Fruit fly (Drosophila melanogaster) S2 (cell line): Measurements from ENCODE around the gene sunn.

Experiments
- CG8478 ChIP-seq: fragments of >200 bp; optimal IDR thresholded peaks from 2 replicates; lab custom pipeline; 2018
- CTCF ChIP-seq, 2 experiments: fragments of >200 bp; optimal IDR thresholded peaks; 2 replicates each; lab custom pipeline; 2018

DNA sequence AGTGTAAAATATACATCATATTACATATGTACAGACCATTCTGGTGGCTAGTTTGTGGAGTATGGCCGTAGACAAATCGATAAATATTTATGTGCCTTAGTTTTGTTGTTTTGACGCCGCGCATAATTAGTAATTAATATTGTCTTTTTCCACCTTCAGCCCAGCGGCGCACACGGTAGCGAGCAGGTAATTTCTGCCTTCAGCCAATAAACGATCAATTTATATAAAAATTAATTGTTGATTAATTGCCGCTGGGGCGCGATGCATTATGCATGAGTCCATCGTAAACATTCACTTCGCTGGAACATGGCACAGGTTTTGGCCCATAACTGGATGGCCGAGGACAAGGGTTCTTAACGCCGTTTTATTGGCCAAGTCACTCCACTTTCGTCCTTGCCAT, 10.8 kb upstream of the sunn start:
- TF ChIP-seq CG8478 (lab: Kevin White, UChicago) (no peak), CTCF (optimal IDR thresholded peaks at IDR 0.05; lab: Kevin White, UChicago) (no peak)
